Worm (Caenorhabditis elegans): ENCODE data around the gene R08D7.7.

DNA sequence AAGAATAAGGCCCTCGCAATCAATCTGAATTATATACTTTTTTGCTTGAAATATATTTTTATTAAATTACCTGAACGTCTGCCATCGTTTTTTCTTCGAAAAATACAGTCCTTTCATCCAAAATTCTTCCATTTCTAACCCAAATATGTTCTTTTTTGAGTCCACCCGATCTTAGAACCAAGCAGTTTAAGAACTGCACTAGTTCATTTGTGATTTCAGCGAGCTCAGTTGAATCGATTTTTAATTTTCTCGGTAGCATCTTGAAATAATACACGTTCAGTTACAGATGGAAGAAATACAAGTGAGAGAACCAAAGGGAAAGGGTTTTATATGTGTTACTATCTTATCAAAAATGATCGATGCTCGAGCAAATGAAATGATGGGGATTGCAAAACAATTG lies 9.7 kb downstream of the R08D7.7 start, which contains the start of gene F59B2.3:
- TF ChIP-seq C16A3.4 (tag; optimal IDR thresholded peaks at IDR 0.05) (no peak), blmp-1 (tag; optimal IDR thresholded peaks at IDR 0.05) (no peak), zip-4 (GFP tag; optimal IDR thresholded peaks at IDR 0.05) (no peak), sox-4 (tag; optimal IDR thresholded peaks at IDR 0.05) (no peak), dpl-1 (GFP tag; optimal IDR thresholded peaks at IDR 0.05) (no peak)
